Worm (Caenorhabditis elegans) whole organism, L4 larva: ENCODE data around the gene dhhc-13.
A peak's percentile ranks its signal among the peaks of the same experiment; 100 is the strongest.

Experiments used
- F10B5.3 ChIP-seq: sonication (generic microtip); optimal IDR thresholded peaks from 2 replicates; lab custom pipeline; 2016; ENCODE audit warnings: mild to moderate bottlenecking, missing genetic modification characterization, missing compliant biosample characterization
- egl-27 ChIP-seq: sonication (generic microtip); optimal IDR thresholded peaks from 3 replicates; lab custom pipeline; 2017; ENCODE audit warnings: missing biosample characterization, missing genetic modification reagents, missing genetic modification characterization
- fos-1 ChIP-seq: fragments of 150-350 bp; optimal IDR thresholded peaks from 2 replicates; lab custom pipeline; 2014; ENCODE audit warnings: missing biosample characterization, missing genetic modification characterization
- hmg-1.1 ChIP-seq: fragments of 200-800 bp; sonication (Bioruptor generic); IDR thresholded peaks from 2 replicates; pipeline ENCODE4 v1.3.6; 2022; ENCODE audit warnings: missing genetic modification reagents, missing genetic modification characterization, missing compliant biosample characterization
- lim-7 ChIP-seq: fragments of 200-800 bp; sonication (Bioruptor generic); IDR thresholded peaks from 2 replicates; pipeline ENCODE4 v1.3.6; 2022; ENCODE audit warnings: missing genetic modification characterization, missing compliant biosample characterization
- mep-1 ChIP-seq: fragments of 150-350 bp; sonication (generic microtip); optimal IDR thresholded peaks from 3 replicates; lab custom pipeline; 2014; ENCODE audit warnings: missing biosample characterization, missing genetic modification characterization
- sdz-12 ChIP-seq: fragments of 200-800 bp; sonication (Bioruptor generic); optimal IDR thresholded peaks from 2 replicates; lab custom pipeline; 2018; ENCODE audit warnings: mild to moderate bottlenecking, missing genetic modification characterization, missing compliant biosample characterization
- skn-1 ChIP-seq: fragments of 150-350 bp; optimal IDR thresholded peaks from 2 replicates; lab custom pipeline; 2014; ENCODE audit warnings: missing biosample characterization, missing genetic modification characterization
- snpc-1.2 ChIP-seq: fragments of 200-800 bp; sonication (Bioruptor generic); IDR thresholded peaks from 2 replicates; pipeline ENCODE4 v1.3.6; 2022; ENCODE audit warnings: missing genetic modification reagents, missing genetic modification characterization, missing compliant biosample characterization
- snpc-4 ChIP-seq: fragments of 150-350 bp; optimal IDR thresholded peaks from 2 replicates; lab custom pipeline; 2014; ENCODE audit warnings: missing biosample characterization, missing genetic modification characterization
- tag-97 ChIP-seq: fragments of 200-800 bp; sonication (Bioruptor generic); IDR thresholded peaks from 2 replicates; pipeline ENCODE4 v1.3.6; 2022; ENCODE audit warnings: missing genetic modification characterization, missing compliant biosample characterization
- unc-62 ChIP-seq, 3 experiments: fragments of 150-350 bp in 1 of 3; sonication (generic microtip); optimal IDR thresholded peaks in 2 of 3; peaks in 1 of 3; 1 replicate in 1 of 3; 2 replicates in 2 of 3; lab custom pipeline; 2014 to 2017; ENCODE audit warnings: missing biosample characterization in 3 of 3, missing genetic modification characterization in 3 of 3, missing genetic modification reagents in 3 of 3, missing genotype in 1 of 3
- zfp-2 ChIP-seq: sonication (generic microtip); optimal IDR thresholded peaks from 2 replicates; lab custom pipeline; 2016; ENCODE audit warnings: mild to moderate bottlenecking, missing genetic modification characterization, missing compliant biosample characterization

The dhhc-13 gene

ce11 chrIV:5967035-5967499, 49.9 kb downstream of the dhhc-13 start (continued):
- TF ChIP-seq tag-97 (GFP tag; lab: Robert Waterston, UW) (no peak), snpc-4 (tag; lab: Kevin White, UChicago) (peak; percentile 2), F10B5.3 (tag; lab: Kevin White, UChicago) (peak; percentile 47), unc-62 (GFP tag; optimal IDR thresholded peaks at IDR 0.05 in 1 of 2; lab: Kevin White, UChicago) (no peak), unc-62 (tag; optimal IDR thresholded peaks at IDR 0.05; lab: Kevin White, UChicago) (no peak), egl-27 (no peak), snpc-1.2 (GFP tag; lab: Robert Waterston, UW) (peak; percentile 98), hmg-1.1 (GFP tag; lab: Robert Waterston, UW) (peak; percentile 86), sdz-12 (GFP tag; lab: Kevin White, UChicago) (peak; percentile 37), zfp-2 (tag; lab: Kevin White, UChicago) (peak; percentile 76), fos-1 (no peak), mep-1 (peak; percentile 90), skn-1 (no peak)

- TF ChIP-seq unc-62 (GFP tag; optimal IDR thresholded peaks at IDR 0.05 in 1 of 2; lab: Kevin White, UChicago) (peak in 1 of 2 experiments; percentile 62), unc-62 (tag; optimal IDR thresholded peaks at IDR 0.05; lab: Kevin White, UChicago) (no peak), lim-7 (GFP tag; lab: Robert Waterston, UW) (no peak)
Measured at ce11 chrIV:5970526-5970925, 53.4 kb downstream of the dhhc-13 start.
